Fruit fly (Drosophila melanogaster): ENCODE data around the gene CG7634.

The CG7634 gene

dm6 chr3L:21524071-21524889 lies 40.9 kb upstream of the CG7634 start:
- TF ChIP-seq D1 (tag; optimal IDR thresholded peaks at IDR 0.05): no peak
- peak; percentile 33 for TF ChIP-seq CG15710 (tag; optimal IDR thresholded peaks at IDR 0.05)
- peak; percentile 4 for TF ChIP-seq CG9948 (tag; optimal IDR thresholded peaks at IDR 0.05)
- no peak for TF ChIP-seq CG14655 (GFP tag; optimal IDR thresholded peaks at IDR 0.05)
- no peak for TF ChIP-seq CG34367 (tag; optimal IDR thresholded peaks at IDR 0.05)
- no peak for TF ChIP-seq Pif1A (GFP tag; optimal IDR thresholded peaks at IDR 0.05)
- no peak for TF ChIP-seq CG10348 (GFP tag; IDR thresholded peaks at IDR 0.05)
- peak; percentile 54 for TF ChIP-seq Pif1B (GFP tag; optimal IDR thresholded peaks at IDR 0.05)
- peak; percentile 60 for TF ChIP-seq Ets98B (GFP tag; IDR thresholded peaks at IDR 0.05)
- TF ChIP-seq CG8301 (tag; optimal IDR thresholded peaks at IDR 0.05): peak; percentile 44
- TF ChIP-seq rn (GFP tag; IDR thresholded peaks at IDR 0.05): no peak; the same call in 1 of the 2 replicates
- no peak for TF ChIP-seq fd96Ca (GFP tag; IDR thresholded peaks at IDR 0.05)
- peak; percentile 67 for TF ChIP-seq CG32121 (GFP tag; IDR thresholded peaks at IDR 0.05)
- TF ChIP-seq Snoo (tag; optimal IDR thresholded peaks at IDR 0.05): peak; percentile 16
- TF ChIP-seq CG12605 (GFP tag; IDR thresholded peaks at IDR 0.05): no peak
- TF ChIP-seq CG4496 (GFP tag; IDR thresholded peaks at IDR 0.05): no peak; the same call in 2 of the 3 replicates
- no peak for TF ChIP-seq CG8159 (tag; optimal IDR thresholded peaks at IDR 0.05)
- no peak for TF ChIP-seq EcR (GFP tag; optimal IDR thresholded peaks at IDR 0.05)
- no peak for TF ChIP-seq gl (tag; optimal IDR thresholded peaks at IDR 0.05)
- peak; percentile 38 for TF ChIP-seq CG17806 (tag; optimal IDR thresholded peaks at IDR 0.05)
- no peak for TF ChIP-seq CG13204 (GFP tag; optimal IDR thresholded peaks at IDR 0.05)

- no peak for TF ChIP-seq CG15710 (tag; optimal IDR thresholded peaks at IDR 0.05)
- no peak for TF ChIP-seq Snoo (tag; optimal IDR thresholded peaks at IDR 0.05)
- no peak for TF ChIP-seq rn (GFP tag; IDR thresholded peaks at IDR 0.05)
- TF ChIP-seq EcR (GFP tag; optimal IDR thresholded peaks at IDR 0.05): no peak
- TF ChIP-seq Pif1A (GFP tag; optimal IDR thresholded peaks at IDR 0.05): no peak
- TF ChIP-seq CG13204 (GFP tag; optimal IDR thresholded peaks at IDR 0.05): no peak
- no peak for TF ChIP-seq CG14655 (GFP tag; optimal IDR thresholded peaks at IDR 0.05)
- TF ChIP-seq D1 (tag; optimal IDR thresholded peaks at IDR 0.05): no peak
- no peak for TF ChIP-seq fd96Ca (GFP tag; IDR thresholded peaks at IDR 0.05)
- TF ChIP-seq gl (tag; optimal IDR thresholded peaks at IDR 0.05): no peak
- no peak for TF ChIP-seq CG8301 (tag; optimal IDR thresholded peaks at IDR 0.05)
- no peak for TF ChIP-seq CG32121 (GFP tag; IDR thresholded peaks at IDR 0.05)
- TF ChIP-seq CG12605 (GFP tag; IDR thresholded peaks at IDR 0.05): no peak
- TF ChIP-seq CG34367 (tag; optimal IDR thresholded peaks at IDR 0.05): no peak
- TF ChIP-seq CG4496 (GFP tag; IDR thresholded peaks at IDR 0.05): no peak
- no peak for TF ChIP-seq Pif1B (GFP tag; optimal IDR thresholded peaks at IDR 0.05)
- TF ChIP-seq Ets98B (GFP tag; IDR thresholded peaks at IDR 0.05): no peak
Observed at dm6 chr3L:21529108-21529507, 36.1 kb upstream of the CG7634 start, which contains the start of gene Arv1. Arv1 (minus strand) TSS chr3L:21529333.

- TF ChIP-seq rn (GFP tag; IDR thresholded peaks at IDR 0.05) (no peak), EcR (GFP tag; optimal IDR thresholded peaks at IDR 0.05) (no peak)
Observed at dm6 chr3L:21533270-21533948, 31.8 kb upstream of the CG7634 start, which contains the start of gene Mkrn1. Mkrn1 (minus strand) TSS chr3L:21533713.

dm6 chr3L:21534360-21534759 lies 30.9 kb upstream of the CG7634 start, which contains the start of gene ppk5:
ppk5 (plus strand) TSS chr3L:21534660.
- TF ChIP-seq EcR (GFP tag; optimal IDR thresholded peaks at IDR 0.05) (no peak), Pif1A (GFP tag; optimal IDR thresholded peaks at IDR 0.05) (no peak), D1 (tag; optimal IDR thresholded peaks at IDR 0.05) (no peak), Pif1B (GFP tag; optimal IDR thresholded peaks at IDR 0.05) (no peak), CG8301 (tag; optimal IDR thresholded peaks at IDR 0.05) (no peak), fd96Ca (GFP tag; IDR thresholded peaks at IDR 0.05) (no peak), CG34367 (tag; optimal IDR thresholded peaks at IDR 0.05) (no peak), rn (GFP tag; IDR thresholded peaks at IDR 0.05) (no peak), CG9948 (tag; optimal IDR thresholded peaks at IDR 0.05) (no peak), CG32121 (GFP tag; IDR thresholded peaks at IDR 0.05) (no peak), Snoo (tag; optimal IDR thresholded peaks at IDR 0.05) (no peak), CG17806 (tag; optimal IDR thresholded peaks at IDR 0.05) (no peak), gl (tag; optimal IDR thresholded peaks at IDR 0.05) (no peak), CG4496 (GFP tag; IDR thresholded peaks at IDR 0.05) (no peak)

dm6 chr3L:21536857-21537256 lies 28.4 kb upstream of the CG7634 start, which contains the start of gene Rpn10:
Rpn10 (plus strand) TSS chr3L:21537000.
- no peak for TF ChIP-seq CG17806 (tag; optimal IDR thresholded peaks at IDR 0.05)
- TF ChIP-seq CG32121 (GFP tag; IDR thresholded peaks at IDR 0.05): no peak
- peak; percentile 63 for TF ChIP-seq EcR (GFP tag; optimal IDR thresholded peaks at IDR 0.05)
- peak; percentile 27 for TF ChIP-seq D1 (tag; optimal IDR thresholded peaks at IDR 0.05)
- TF ChIP-seq CG8301 (tag; optimal IDR thresholded peaks at IDR 0.05): no peak
- peak; percentile 6 for TF ChIP-seq Snoo (tag; optimal IDR thresholded peaks at IDR 0.05)
- no peak for TF ChIP-seq CG12605 (GFP tag; IDR thresholded peaks at IDR 0.05)
- no peak for TF ChIP-seq CG10348 (GFP tag; IDR thresholded peaks at IDR 0.05)
- no peak for TF ChIP-seq CG13204 (GFP tag; optimal IDR thresholded peaks at IDR 0.05)
- no peak for TF ChIP-seq Ets98B (GFP tag; IDR thresholded peaks at IDR 0.05)
- TF ChIP-seq rn (GFP tag; IDR thresholded peaks at IDR 0.05): no peak

All from whole organism, pupa.